Fruit fly (Drosophila melanogaster) whole organism, embryonic: ENCODE data around the gene CG10587.

Source experiments
- ATbp ChIP-seq: fragments of 200-800 bp; sonication (Bioruptor generic); optimal IDR thresholded peaks from 2 replicates; lab custom pipeline; 2017; ENCODE audit warnings: missing biosample characterization, mild to moderate bottlenecking, missing genetic modification characterization, missing genetic modification reagents
- Abd-B ChIP-seq: fragments of 200-800 bp; sonication (Bioruptor generic); optimal IDR thresholded peaks from 2 replicates; lab custom pipeline; 2018; ENCODE audit warnings: missing biosample characterization, mild to moderate bottlenecking, missing genetic modification characterization, moderate library complexity
- Atf-2 ChIP-seq: fragments of 200-800 bp; sonication (Bioruptor generic); optimal IDR thresholded peaks from 2 replicates; lab custom pipeline; 2016; ENCODE audit warnings: missing biosample characterization, missing genetic modification characterization
- CG10321 ChIP-seq: fragments of 200-800 bp; sonication (Bioruptor generic); IDR thresholded peaks from 2 replicates; pipeline ENCODE4 v1.3.6; 2022; ENCODE audit warnings: missing biosample characterization, missing genetic modification characterization
- CG10431 ChIP-seq: fragments of 200-800 bp; sonication (Bioruptor generic); optimal IDR thresholded peaks from 3 replicates; lab custom pipeline; 2018; ENCODE audit warnings: missing biosample characterization, mild to moderate bottlenecking, missing genetic modification characterization
- CG10543 ChIP-seq: fragments of 200-800 bp; sonication (Bioruptor generic); optimal IDR thresholded peaks from 3 replicates; lab custom pipeline; 2017; ENCODE audit warnings: missing biosample characterization, mild to moderate bottlenecking, missing genetic modification characterization, moderate library complexity
- CG10654 ChIP-seq: fragments of 200-800 bp; sonication (Bioruptor generic); optimal IDR thresholded peaks from 2 replicates; lab custom pipeline; 2016; ENCODE audit warnings: missing biosample characterization, missing genetic modification characterization
- CG10979 ChIP-seq: fragments of 200-800 bp; sonication (Bioruptor generic); optimal IDR thresholded peaks from 2 replicates; lab custom pipeline; 2018; ENCODE audit warnings: missing biosample characterization, mild to moderate bottlenecking, missing genetic modification characterization, moderate library complexity
- CG13424 ChIP-seq: fragments of 200-800 bp; sonication (Bioruptor generic); optimal IDR thresholded peaks from 2 replicates; lab custom pipeline; 2019; ENCODE audit warnings: missing biosample characterization, mild to moderate bottlenecking, missing genetic modification characterization, moderate library complexity
- CG14014 ChIP-seq: fragments of 200-800 bp; sonication (Bioruptor generic); IDR thresholded peaks from 2 replicates; pipeline ENCODE4 v1.3.6; 2022; ENCODE audit warnings: missing biosample characterization, missing genetic modification characterization
- CG14965 ChIP-seq: fragments of 200-800 bp; sonication (Bioruptor generic); optimal IDR thresholded peaks from 2 replicates; lab custom pipeline; 2016; ENCODE audit warnings: missing biosample characterization, missing genetic modification characterization, borderline replicate concordance
- CG15011 ChIP-seq: fragments of 200-800 bp; sonication (Bioruptor generic); optimal IDR thresholded peaks from 3 replicates; lab custom pipeline; 2018; ENCODE audit warnings: missing biosample characterization, mild to moderate bottlenecking, missing genetic modification characterization
- CG1529 ChIP-seq: fragments of 200-800 bp; sonication (Bioruptor generic); optimal IDR thresholded peaks from 3 replicates; lab custom pipeline; 2018; ENCODE audit warnings: missing biosample characterization, missing genetic modification characterization
- CG1603 ChIP-seq: fragments of 200-800 bp; sonication (Bioruptor generic); optimal IDR thresholded peaks from 2 replicates; lab custom pipeline; 2019; ENCODE audit warnings: missing biosample characterization, mild to moderate bottlenecking, missing genetic modification characterization, moderate library complexity
- CG2712 ChIP-seq: fragments of 200-800 bp; optimal IDR thresholded peaks from 3 replicates; lab custom pipeline; 2019; ENCODE audit warnings: missing biosample characterization, mild to moderate bottlenecking, missing genetic modification characterization, moderate library complexity
- CG30403 ChIP-seq: fragments of 200-800 bp; sonication (Bioruptor generic); optimal IDR thresholded peaks from 3 replicates; lab custom pipeline; 2016; ENCODE audit warnings: missing biosample characterization, missing genetic modification characterization
- CG32532 ChIP-seq: fragments of 200-800 bp; sonication (Bioruptor generic); IDR thresholded peaks from 2 replicates; pipeline ENCODE4 v1.3.6; 2022; ENCODE audit warnings: missing biosample characterization, missing genetic modification characterization
- CG32772 ChIP-seq: fragments of 200-800 bp; sonication (Bioruptor generic); IDR thresholded peaks from 2 replicates; pipeline ENCODE4 v1.3.6; 2022; ENCODE audit warnings: missing biosample characterization, missing genetic modification characterization
- CG3847 ChIP-seq: fragments of 200-800 bp; sonication (Bioruptor generic); IDR thresholded peaks from 2 replicates; pipeline ENCODE4 v1.3.6; 2022; ENCODE audit warnings: missing biosample characterization, missing genetic modification characterization
- CG4328 ChIP-seq: fragments of 200-800 bp; sonication (Bioruptor generic); optimal IDR thresholded peaks from 3 replicates; lab custom pipeline; 2017; ENCODE audit warnings: missing biosample characterization, missing genetic modification reagents, missing genetic modification characterization
- CG4360 ChIP-seq: fragments of 200-800 bp; sonication (Bioruptor generic); IDR thresholded peaks from 2 replicates; pipeline ENCODE4 v1.3.6; 2022; ENCODE audit warnings: missing biosample characterization, missing genetic modification characterization
- CG4730 ChIP-seq: fragments of 200-800 bp; sonication (Bioruptor generic); IDR thresholded peaks from 2 replicates; pipeline ENCODE4 v1.3.6; 2022; ENCODE audit warnings: missing biosample characterization, missing genetic modification characterization
- CG4820 ChIP-seq: fragments of 200-800 bp; sonication (Bioruptor generic); optimal IDR thresholded peaks from 3 replicates; lab custom pipeline; 2016; ENCODE audit warnings: missing biosample characterization, missing genetic modification characterization
- CG6683 ChIP-seq: fragments of 200-800 bp; sonication (Bioruptor generic); optimal IDR thresholded peaks from 2 replicates; lab custom pipeline; 2017; ENCODE audit warnings: missing biosample characterization, mild to moderate bottlenecking, missing genetic modification characterization, missing genetic modification reagents
- CG7987 ChIP-seq: fragments of 200-800 bp; sonication (Bioruptor generic); optimal IDR thresholded peaks from 2 replicates; lab custom pipeline; 2018; ENCODE audit warnings: missing biosample characterization, mild to moderate bottlenecking, missing genetic modification characterization, moderate library complexity
- CrebB ChIP-seq: fragments of 200-800 bp; sonication (Bioruptor generic); optimal IDR thresholded peaks from 3 replicates; lab custom pipeline; 2018; ENCODE audit warnings: missing biosample characterization, mild to moderate bottlenecking, missing genetic modification characterization
- Dbx ChIP-seq: fragments of 200-800 bp; sonication (Bioruptor generic); IDR thresholded peaks from 3 replicates; pipeline ENCODE4 v1.3.6; 2022; ENCODE audit warnings: missing biosample characterization, missing genetic modification characterization
- Elba2 ChIP-seq: fragments of 200-800 bp; sonication (Bioruptor generic); optimal IDR thresholded peaks from 3 replicates; lab custom pipeline; 2016; ENCODE audit warnings: missing biosample characterization, missing genetic modification characterization
- Hr78 ChIP-seq, 2 experiments: fragments of 200-800 bp in 1 of 2; fragments of >200 bp in 1 of 2; sonication (Bioruptor generic) in 1 of 2; optimal IDR thresholded peaks; 2 replicates each; lab custom pipeline; 2017 to 2019; ENCODE audit warnings: missing biosample characterization in 2 of 2, missing genetic modification characterization in 2 of 2, mild to moderate bottlenecking in 1 of 2, moderate library complexity in 1 of 2
- Lpt ChIP-seq: fragments of >200 bp; optimal IDR thresholded peaks from 2 replicates; lab custom pipeline; 2018; ENCODE audit warnings: missing biosample characterization, missing genetic modification characterization
- Nf-YA ChIP-seq: fragments of 200-800 bp; sonication (Bioruptor generic); IDR thresholded peaks from 2 replicates; pipeline ENCODE4 v1.3.6; 2022; ENCODE audit warnings: missing biosample characterization, missing genetic modification characterization
- Ravus ChIP-seq: fragments of 200-800 bp; sonication (Bioruptor generic); IDR thresholded peaks from 2 replicates; pipeline ENCODE4 v1.3.6; 2022; ENCODE audit warnings: missing biosample characterization, missing genetic modification characterization
- Sox102F ChIP-seq: fragments of 200-800 bp; sonication (Bioruptor generic); optimal IDR thresholded peaks from 2 replicates; lab custom pipeline; 2018; ENCODE audit warnings: missing biosample characterization, mild to moderate bottlenecking, missing genetic modification characterization, moderate library complexity
- Sry-β ChIP-seq: fragments of 200-800 bp; sonication (Bioruptor generic); optimal IDR thresholded peaks from 2 replicates; lab custom pipeline; 2018; ENCODE audit warnings: missing biosample characterization, mild to moderate bottlenecking, missing genetic modification characterization, moderate library complexity
- bab2 ChIP-seq: fragments of 200-800 bp; sonication (Bioruptor generic); optimal IDR thresholded peaks from 2 replicates; lab custom pipeline; 2016; ENCODE audit warnings: missing biosample characterization, missing genetic modification characterization
- bbx ChIP-seq: fragments of 200-800 bp; sonication (Bioruptor generic); IDR thresholded peaks from 2 replicates; pipeline ENCODE4 v1.3.6; 2022; ENCODE audit warnings: missing biosample characterization, missing genetic modification characterization; ENCODE audit not compliant: partially characterized antibody
- cad ChIP-seq: fragments of >200 bp; optimal IDR thresholded peaks from 2 replicates; lab custom pipeline; 2017; ENCODE audit warnings: missing biosample characterization, missing genetic modification characterization
- crol ChIP-seq: fragments of 200-800 bp; sonication (Bioruptor generic); IDR thresholded peaks from 2 replicates; pipeline ENCODE4 v1.3.6; 2022; ENCODE audit warnings: missing biosample characterization, missing genetic modification characterization
- emc ChIP-seq: fragments of 200-800 bp; sonication (Bioruptor generic); optimal IDR thresholded peaks from 2 replicates; lab custom pipeline; 2016; ENCODE audit warnings: missing biosample characterization, missing genetic modification characterization
- gro ChIP-seq: fragments of 200-800 bp; sonication (Bioruptor generic); optimal IDR thresholded peaks from 2 replicates; lab custom pipeline; 2016; ENCODE audit warnings: missing biosample characterization, missing genetic modification characterization
- gsb-n ChIP-seq: fragments of 200-800 bp; sonication (Bioruptor generic); optimal IDR thresholded peaks from 3 replicates; lab custom pipeline; 2018; ENCODE audit warnings: missing biosample characterization, mild to moderate bottlenecking, missing genetic modification characterization
- hbn ChIP-seq: fragments of 200-800 bp; sonication (Bioruptor generic); IDR thresholded peaks from 2 replicates; pipeline ENCODE4 v1.3.6; 2022; ENCODE audit warnings: missing biosample characterization, missing genetic modification characterization; ENCODE audit not compliant: partially characterized antibody
- ind ChIP-seq: fragments of 200-800 bp; sonication (Bioruptor generic); optimal IDR thresholded peaks from 3 replicates; lab custom pipeline; 2016; ENCODE audit warnings: missing biosample characterization, missing genetic modification characterization
- insv ChIP-seq, 2 experiments: fragments of 200-800 bp; sonication (Bioruptor generic); optimal IDR thresholded peaks; 3 replicates each; lab custom pipeline; 2016 to 2018; ENCODE audit warnings: missing biosample characterization in 2 of 2, missing genetic modification characterization in 2 of 2
- p53 ChIP-seq: fragments of 200-800 bp; sonication (Bioruptor generic); optimal IDR thresholded peaks from 2 replicates; lab custom pipeline; 2016; ENCODE audit warnings: missing biosample characterization, missing genetic modification characterization
- pzg ChIP-seq: fragments of 200-800 bp; sonication (Bioruptor generic); optimal IDR thresholded peaks from 3 replicates; lab custom pipeline; 2018; ENCODE audit warnings: missing biosample characterization, mild to moderate bottlenecking, missing genetic modification characterization, moderate library complexity
- ranshi ChIP-seq: fragments of 200-800 bp; sonication (Bioruptor generic); IDR thresholded peaks from 2 replicates; pipeline ENCODE4 v1.3.6; 2022; ENCODE audit warnings: missing biosample characterization, missing genetic modification characterization
- ro ChIP-seq: fragments of 200-800 bp; sonication (Bioruptor generic); IDR thresholded peaks from 2 replicates; pipeline ENCODE4 v1.3.6; 2022; ENCODE audit warnings: missing biosample characterization, missing genetic modification characterization
- row ChIP-seq: fragments of 200-800 bp; sonication (Bioruptor generic); IDR thresholded peaks from 3 replicates; pipeline ENCODE4 v1.3.6; 2022; ENCODE audit warnings: missing biosample characterization, missing genetic modification characterization
- seq ChIP-seq: fragments of 200-800 bp; sonication (Bioruptor generic); IDR thresholded peaks from 2 replicates; pipeline ENCODE4 v1.3.6; 2022; ENCODE audit warnings: missing biosample characterization, missing genetic modification characterization
- tna ChIP-seq: fragments of 200-800 bp; sonication (Bioruptor generic); IDR thresholded peaks from 2 replicates; pipeline ENCODE4 v1.3.6; 2022; ENCODE audit warnings: missing biosample characterization, missing genetic modification characterization; ENCODE audit not compliant: partially characterized antibody
- tup ChIP-seq: fragments of 200-800 bp; sonication (Bioruptor generic); optimal IDR thresholded peaks from 2 replicates; lab custom pipeline; 2016; ENCODE audit warnings: missing biosample characterization, mild to moderate bottlenecking, missing genetic modification characterization, moderate library complexity

The CG10587 gene

dm6 chr3L:20954118-20954517 is 8.2 kb downstream of the CG10587 start (continued):
- no peak for TF ChIP-seq Dbx (GFP tag; lab: Robert Waterston, UW)
- TF ChIP-seq CG10543 (GFP tag; lab: Kevin White, UChicago): no peak
- no peak for TF ChIP-seq gsb-n (tag; lab: Kevin White, UChicago)
- no peak for TF ChIP-seq CG2712 (tag; lab: Kevin White, UChicago)
- no peak for TF ChIP-seq CG13424 (tag; lab: Kevin White, UChicago)
- no peak for TF ChIP-seq Sry-β (GFP tag; lab: Kevin White, UChicago)
- TF ChIP-seq insv (GFP tag; optimal IDR thresholded peaks at IDR 0.05; lab: Kevin White, UChicago): no peak
- TF ChIP-seq CG14965 (GFP tag; lab: Kevin White, UChicago): peak; percentile 31
- no peak for TF ChIP-seq crol
- TF ChIP-seq seq (GFP tag; lab: Robert Waterston, UW): no peak
- no peak for TF ChIP-seq row (GFP tag; lab: Robert Waterston, UW)
- peak; percentile 8 for TF ChIP-seq tup (GFP tag; lab: Kevin White, UChicago)
- TF ChIP-seq CG4360: no peak
- TF ChIP-seq bbx (GFP tag; lab: Robert Waterston, UW): no peak
- TF ChIP-seq gro (GFP tag; lab: Kevin White, UChicago): no peak
- TF ChIP-seq CG7987 (GFP tag; lab: Kevin White, UChicago): no peak
- no peak for TF ChIP-seq cad (GFP tag; lab: Kevin White, UChicago)
- TF ChIP-seq Hr78 (GFP tag; optimal IDR thresholded peaks at IDR 0.05; lab: Kevin White, UChicago): no peak
- TF ChIP-seq Lpt (GFP tag; lab: Kevin White, UChicago): no peak
- no peak for TF ChIP-seq Sox102F (GFP tag; lab: Kevin White, UChicago)
- no peak for TF ChIP-seq CG3847 (GFP tag; lab: Robert Waterston, UW)
- no peak for TF ChIP-seq CG32532 (GFP tag; lab: Robert Waterston, UW)
- TF ChIP-seq pzg (GFP tag; lab: Kevin White, UChicago): no peak
- TF ChIP-seq CG1603 (tag; lab: Kevin White, UChicago): peak; percentile 39
- no peak for TF ChIP-seq ranshi
- TF ChIP-seq Atf-2 (GFP tag; lab: Kevin White, UChicago): no peak
- TF ChIP-seq emc (GFP tag; lab: Kevin White, UChicago): no peak
- TF ChIP-seq CG10654 (GFP tag; lab: Kevin White, UChicago): no peak
- TF ChIP-seq CG4820 (GFP tag; lab: Kevin White, UChicago): no peak
- peak; percentile 1 for TF ChIP-seq CG4328 (GFP tag; lab: Kevin White, UChicago)
- TF ChIP-seq CG1529 (GFP tag; lab: Kevin White, UChicago): peak; percentile 20
- no peak for TF ChIP-seq Elba2 (GFP tag; lab: Kevin White, UChicago)
- no peak for TF ChIP-seq Nf-YA (GFP tag; lab: Robert Waterston, UW)
- no peak for TF ChIP-seq ro (GFP tag; lab: Robert Waterston, UW)
- TF ChIP-seq hbn: no peak
- TF ChIP-seq ind (GFP tag; lab: Kevin White, UChicago): no peak
- no peak for TF ChIP-seq Ravus (GFP tag; lab: Robert Waterston, UW)
- no peak for TF ChIP-seq CG30403 (GFP tag; lab: Kevin White, UChicago)
- no peak for TF ChIP-seq CG15011 (GFP tag; lab: Kevin White, UChicago)
- TF ChIP-seq CG6683: no peak
- TF ChIP-seq CG14014 (GFP tag; lab: Robert Waterston, UW): no peak
- peak; percentile 36 for TF ChIP-seq CG10431 (GFP tag; lab: Kevin White, UChicago)
- no peak for TF ChIP-seq p53 (GFP tag; lab: Kevin White, UChicago)
- peak; percentile 25 for TF ChIP-seq CrebB (tag; lab: Kevin White, UChicago)
- TF ChIP-seq tna: no peak
- TF ChIP-seq ATbp (GFP tag; lab: Kevin White, UChicago): peak; percentile 53
- no peak for TF ChIP-seq Abd-B
- no peak for TF ChIP-seq CG10321 (GFP tag; lab: Robert Waterston, UW)
- TF ChIP-seq CG10979 (tag; lab: Kevin White, UChicago): no peak
- no peak for TF ChIP-seq CG4730 (GFP tag; lab: Robert Waterston, UW)
- no peak for TF ChIP-seq bab2
- no peak for TF ChIP-seq CG32772 (GFP tag; lab: Robert Waterston, UW)
